Fruit fly (Drosophila melanogaster): ENCODE measurements around the gene CG10375.

The CG10375 gene

DNA sequence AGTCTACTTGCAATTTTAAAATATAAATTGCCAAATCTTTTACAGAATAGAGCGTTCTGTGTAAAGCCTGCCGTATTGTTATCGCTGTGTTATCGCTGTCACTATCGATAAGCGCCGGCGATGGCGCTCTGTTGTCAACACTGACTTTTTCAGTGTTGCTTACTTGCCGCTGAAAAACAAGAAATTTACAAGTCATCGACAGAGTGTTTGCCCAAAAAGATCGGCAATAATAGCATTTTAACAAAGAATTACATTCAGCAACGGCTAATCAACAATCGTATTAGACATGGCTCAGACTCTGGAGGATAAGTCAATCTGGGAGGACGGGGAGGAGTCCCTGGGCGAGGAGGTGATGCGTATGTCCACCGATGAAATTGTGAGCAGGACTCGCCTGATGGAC, 14.8 kb upstream of the CG10375 start, which contains the start of the genes RanBP3 and Rpt5 (continued):
- TF ChIP-seq HmgD (GFP tag; optimal IDR thresholded peaks at IDR 0.05) (peak; percentile 55), CG1602 (GFP tag; optimal IDR thresholded peaks at IDR 0.05) (no peak), ssp (GFP tag; IDR thresholded peaks at IDR 0.05) (peak; percentile 27; the same call in 1 of the 2 replicates), hb (GFP tag; IDR thresholded peaks at IDR 0.05; ENCODE audit: partially characterized antibody) (peak; percentile 78), psq (GFP tag; optimal IDR thresholded peaks at IDR 0.05) (no peak)

DNA sequence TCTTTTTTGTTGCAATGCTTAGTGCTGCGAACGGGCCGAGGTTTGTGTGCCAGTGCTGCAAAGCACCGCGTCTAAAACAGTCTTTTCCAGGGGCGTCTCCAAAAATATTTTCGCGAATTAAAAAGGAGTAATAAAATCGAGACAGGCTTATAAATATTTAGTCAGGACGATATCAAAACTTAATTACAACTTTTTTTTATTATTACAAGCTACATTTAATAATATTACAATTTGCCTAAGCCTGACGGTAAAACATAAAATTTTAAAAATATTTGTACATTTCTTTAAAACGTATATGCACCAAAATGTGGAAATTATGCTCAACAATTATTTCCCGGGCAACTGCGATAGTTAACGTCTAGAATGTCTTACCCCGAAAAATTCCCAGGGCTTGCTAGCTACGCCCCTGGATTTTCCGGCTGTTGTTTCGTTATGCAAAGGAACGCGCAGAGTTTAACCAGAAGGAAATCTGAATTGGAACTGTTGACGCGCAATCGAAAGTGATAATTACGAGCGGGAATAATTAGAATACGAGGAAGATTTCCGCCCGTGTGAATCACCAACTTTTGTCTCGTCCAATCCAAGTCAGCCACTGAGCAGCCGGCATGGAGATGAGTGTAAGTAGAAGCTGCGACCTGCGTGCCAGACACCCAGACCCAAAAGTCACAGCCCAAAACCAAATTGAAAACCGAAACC, 9.5 kb upstream of the CG10375 start, which contains the start of the genes PTPMT1 and Hrd3:
Gene PTPMT1, plus strand, starts transcription at position 428 of the 696 bp plus-strand sequence.
Gene Hrd3, minus strand, starts transcription at position 646 of the 696 bp plus-strand sequence.
- TF ChIP-seq Usf (GFP tag; optimal IDR thresholded peaks at IDR 0.05) (peak; percentile 99), CG15269 (tag; optimal IDR thresholded peaks at IDR 0.05) (peak; percentile 99), Vsx1 (GFP tag; optimal IDR thresholded peaks at IDR 0.05) (peak; percentile 95), lov (optimal IDR thresholded peaks at IDR 0.05) (no peak), lov (GFP tag; IDR thresholded peaks at IDR 0.05) (peak; percentile 87), CG7839 (tag; optimal IDR thresholded peaks at IDR 0.05) (peak; percentile 99), kah (GFP tag; optimal IDR thresholded peaks at IDR 0.05) (peak; percentile 93), grau (tag; optimal IDR thresholded peaks at IDR 0.05) (peak; percentile 98), Nf-YB (GFP tag; optimal IDR thresholded peaks at IDR 0.05) (peak; percentile 89), sc (optimal IDR thresholded peaks at IDR 0.05) (no peak), sc (GFP tag; optimal IDR thresholded peaks at IDR 0.05) (peak; percentile 99), Myb (GFP tag; optimal IDR thresholded peaks at IDR 0.05) (peak; percentile 88), Blimp-1 (GFP tag; optimal IDR thresholded peaks at IDR 0.05) (peak; percentile 95), NC2α (GFP tag; optimal IDR thresholded peaks at IDR 0.05) (peak; percentile 95), NFAT (GFP tag; IDR thresholded peaks at IDR 0.05) (no peak; the same call in none of the 2 replicates), ro (GFP tag; IDR thresholded peaks at IDR 0.05) (peak; percentile 88), H15 (GFP tag; IDR thresholded peaks at IDR 0.05) (peak; percentile 92), p53 (GFP tag; optimal IDR thresholded peaks at IDR 0.05) (peak; percentile 89), CG12391 (tag; optimal IDR thresholded peaks at IDR 0.05) (peak; percentile 99), CG30020 (tag; optimal IDR thresholded peaks at IDR 0.05) (peak; percentile 92), maf-S (GFP tag; optimal IDR thresholded peaks at IDR 0.05) (peak; percentile 97), sug (tag; optimal IDR thresholded peaks at IDR 0.05) (peak; percentile 98), Xbp1 (GFP tag; optimal IDR thresholded peaks at IDR 0.05) (peak; percentile 99), CG12942 (GFP tag; optimal IDR thresholded peaks at IDR 0.05) (peak; percentile 98), CG18011 (GFP tag; optimal IDR thresholded peaks at IDR 0.05) (peak; percentile 92), pfk (GFP tag; optimal IDR thresholded peaks at IDR 0.05) (peak; percentile 64), fd64A (GFP tag; optimal IDR thresholded peaks at IDR 0.05) (peak; percentile 84), CG7372 (GFP tag; IDR thresholded peaks at IDR 0.05) (peak; percentile 95), pita (GFP tag; optimal IDR thresholded peaks at IDR 0.05) (no peak), CG4328 (GFP tag; optimal IDR thresholded peaks at IDR 0.05) (peak; percentile 99), Side (GFP tag; optimal IDR thresholded peaks at IDR 0.05) (peak; percentile 96), CG2129 (GFP tag; IDR thresholded peaks at IDR 0.05; ENCODE audit: partially characterized antibody) (no peak), pho (GFP tag; optimal IDR thresholded peaks at IDR 0.05) (peak; percentile 98), CG3163 (GFP tag; optimal IDR thresholded peaks at IDR 0.05) (peak; percentile 86), CHES-1-like (GFP tag; optimal IDR thresholded peaks at IDR 0.05) (peak; percentile 97), CG1603 (tag; optimal IDR thresholded peaks at IDR 0.05) (peak; percentile 79), MBD-R2 (GFP tag; IDR thresholded peaks at IDR 0.05) (peak; percentile 84), CG4360 (GFP tag; IDR thresholded peaks at IDR 0.05) (peak; percentile 65), CG13894 (tag; optimal IDR thresholded peaks at IDR 0.05) (peak; percentile 96), CG10565 (GFP tag; optimal IDR thresholded peaks at IDR 0.05) (peak; percentile 92), CG17802 (tag; optimal IDR thresholded peaks at IDR 0.05) (peak; percentile 83), CG6765 (GFP tag; optimal IDR thresholded peaks at IDR 0.05) (peak; percentile 97), tna (GFP tag; IDR thresholded peaks at IDR 0.05; ENCODE audit: partially characterized antibody) (no peak)

Data from whole organism, embryonic.